Worm (Caenorhabditis elegans) whole organism, late embryonic: ENCODE measurements around the gene srr-4.

ENCODE experiments used
- C08G9.2 ChIP-seq: sonication (generic microtip); optimal IDR thresholded peaks from 2 replicates; lab custom pipeline; 2016; ENCODE audit warnings: mild to moderate bottlenecking, missing genetic modification characterization, moderate library complexity, missing compliant biosample characterization
- C38D4.7 ChIP-seq: fragments of 200-800 bp; sonication (Bioruptor generic); optimal IDR thresholded peaks from 2 replicates; lab custom pipeline; 2018; ENCODE audit warnings: mild to moderate bottlenecking, missing genetic modification characterization, moderate library complexity, missing compliant biosample characterization
- F13H6.1 ChIP-seq: sonication (generic microtip); optimal IDR thresholded peaks from 2 replicates; lab custom pipeline; 2016; ENCODE audit warnings: missing genetic modification characterization, missing compliant biosample characterization
- Y22D7AL.16 ChIP-seq: sonication (generic microtip); optimal IDR thresholded peaks from 2 replicates; lab custom pipeline; 2016; ENCODE audit warnings: missing genetic modification characterization, missing compliant biosample characterization
- ama-1 ChIP-seq: fragments of 150-350 bp; optimal IDR thresholded peaks from 2 replicates; lab custom pipeline; 2014
- ceh-14 ChIP-seq: sonication (generic microtip); optimal IDR thresholded peaks from 2 replicates; lab custom pipeline; 2016; ENCODE audit warnings: missing genotype, missing genetic modification characterization, missing compliant biosample characterization
- ceh-18 ChIP-seq: sonication (generic microtip); optimal IDR thresholded peaks from 2 replicates; lab custom pipeline; 2016; ENCODE audit warnings: missing genetic modification characterization, missing compliant biosample characterization
- ceh-19 ChIP-seq: fragments of 200-800 bp; sonication (Bioruptor generic); optimal IDR thresholded peaks from 2 replicates; lab custom pipeline; 2018; ENCODE audit warnings: mild to moderate bottlenecking, missing genetic modification characterization, missing compliant biosample characterization
- ceh-22 ChIP-seq: sonication (generic microtip); optimal IDR thresholded peaks from 2 replicates; lab custom pipeline; 2017; ENCODE audit warnings: missing biosample characterization, missing genetic modification characterization
- ceh-30 ChIP-seq: fragments of 150-350 bp; optimal IDR thresholded peaks from 2 replicates; lab custom pipeline; 2014; ENCODE audit warnings: missing biosample characterization, missing genetic modification characterization
- ceh-34 ChIP-seq: sonication (generic microtip); optimal IDR thresholded peaks from 2 replicates; lab custom pipeline; 2016; ENCODE audit warnings: mild to moderate bottlenecking, missing genetic modification characterization, missing compliant biosample characterization
- ceh-45 ChIP-seq: fragments of 200-800 bp; sonication (Bioruptor generic); IDR thresholded peaks from 2 replicates; pipeline ENCODE4 v1.3.6; 2022; ENCODE audit warnings: missing genetic modification reagents, missing genetic modification characterization, missing compliant biosample characterization
- ceh-6 ChIP-seq: fragments of 200-800 bp; sonication (Bioruptor generic); optimal IDR thresholded peaks from 2 replicates; lab custom pipeline; 2018; ENCODE audit warnings: mild to moderate bottlenecking, missing genetic modification characterization, missing compliant biosample characterization
- ceh-9 ChIP-seq: sonication (generic microtip); optimal IDR thresholded peaks from 2 replicates; lab custom pipeline; 2016; ENCODE audit warnings: mild to moderate bottlenecking, missing genetic modification characterization, inconsistent platforms, missing compliant biosample characterization
- che-1 ChIP-seq: sonication (generic microtip); optimal IDR thresholded peaks from 2 replicates; lab custom pipeline; 2016; ENCODE audit warnings: mild to moderate bottlenecking, missing genetic modification characterization, missing compliant biosample characterization
- dmd-4 ChIP-seq: sonication (generic microtip); optimal IDR thresholded peaks from 2 replicates; lab custom pipeline; 2016; ENCODE audit warnings: borderline replicate concordance, missing genetic modification characterization, missing compliant biosample characterization
- dve-1 ChIP-seq: sonication (generic microtip); optimal IDR thresholded peaks from 2 replicates; lab custom pipeline; 2017; ENCODE audit warnings: antibody characterized with exemption, mild to moderate bottlenecking, missing genetic modification characterization, missing compliant biosample characterization
- elt-2 ChIP-seq: sonication (generic microtip); optimal IDR thresholded peaks from 2 replicates; lab custom pipeline; 2016; ENCODE audit warnings: missing genetic modification reagents, missing genetic modification characterization, missing compliant biosample characterization
- ets-4 ChIP-seq: sonication (generic microtip); optimal IDR thresholded peaks from 2 replicates; lab custom pipeline; 2016; ENCODE audit warnings: missing genetic modification characterization, missing compliant biosample characterization
- fkh-10 ChIP-seq: fragments of 150-350 bp; optimal IDR thresholded peaks from 2 replicates; lab custom pipeline; 2014; ENCODE audit warnings: missing biosample characterization, missing genetic modification reagents, missing genetic modification characterization
- hlh-13 ChIP-seq: fragments of 200-800 bp; sonication (Bioruptor generic); optimal IDR thresholded peaks from 2 replicates; lab custom pipeline; 2018; ENCODE audit warnings: mild to moderate bottlenecking, missing genetic modification characterization, missing compliant biosample characterization
- hlh-15 ChIP-seq: sonication (generic microtip); optimal IDR thresholded peaks from 2 replicates; lab custom pipeline; 2016; ENCODE audit warnings: missing genetic modification characterization, missing compliant biosample characterization
- hlh-6 ChIP-seq: sonication (generic microtip); optimal IDR thresholded peaks from 2 replicates; lab custom pipeline; 2016; ENCODE audit warnings: missing genotype, missing genetic modification characterization, missing compliant biosample characterization
- hlh-8 ChIP-seq: sonication (generic microtip); optimal IDR thresholded peaks from 2 replicates; lab custom pipeline; 2016; ENCODE audit warnings: missing genotype, missing genetic modification characterization, missing compliant biosample characterization
- lim-6 ChIP-seq: sonication (generic microtip); optimal IDR thresholded peaks from 2 replicates; lab custom pipeline; 2016; ENCODE audit warnings: missing genetic modification characterization, missing compliant biosample characterization
- lin-11 ChIP-seq: fragments of 200-800 bp; sonication (Bioruptor generic); optimal IDR thresholded peaks from 2 replicates; lab custom pipeline; 2018; ENCODE audit warnings: mild to moderate bottlenecking, missing genetic modification characterization, missing compliant biosample characterization
- mec-3 ChIP-seq: sonication (generic microtip); optimal IDR thresholded peaks from 2 replicates; lab custom pipeline; 2016; ENCODE audit warnings: borderline replicate concordance, missing genetic modification characterization, missing compliant biosample characterization
- nhr-232 ChIP-seq: sonication (generic microtip); optimal IDR thresholded peaks from 2 replicates; lab custom pipeline; 2016; ENCODE audit warnings: missing genetic modification characterization, missing compliant biosample characterization
- npax-4 ChIP-seq: sonication (generic microtip); optimal IDR thresholded peaks from 2 replicates; lab custom pipeline; 2016; ENCODE audit warnings: missing genetic modification characterization, missing compliant biosample characterization
- odd-2 ChIP-seq: sonication (generic microtip); optimal IDR thresholded peaks from 2 replicates; lab custom pipeline; 2017; ENCODE audit warnings: antibody characterized with exemption, mild to moderate bottlenecking, missing genetic modification characterization, missing compliant biosample characterization
- pag-3 ChIP-seq: sonication (generic microtip); optimal IDR thresholded peaks from 2 replicates; lab custom pipeline; 2016; ENCODE audit warnings: missing compliant biosample characterization, missing genetic modification characterization, borderline replicate concordance
- pat-9 ChIP-seq: fragments of 200-800 bp; sonication (Bioruptor generic); optimal IDR thresholded peaks from 2 replicates; lab custom pipeline; 2018; ENCODE audit warnings: mild to moderate bottlenecking, missing genetic modification characterization, moderate library complexity, missing compliant biosample characterization
- pha-2 ChIP-seq: sonication (generic microtip); optimal IDR thresholded peaks from 2 replicates; lab custom pipeline; 2017; ENCODE audit warnings: mild to moderate bottlenecking, missing genetic modification characterization, missing compliant biosample characterization
- syd-9 ChIP-seq: sonication (generic microtip); optimal IDR thresholded peaks from 2 replicates; lab custom pipeline; 2016; ENCODE audit warnings: mild to moderate bottlenecking, missing genetic modification characterization, moderate library complexity, missing compliant biosample characterization
- tbx-2 ChIP-seq: sonication (generic microtip); optimal IDR thresholded peaks from 2 replicates; lab custom pipeline; 2016; ENCODE audit warnings: missing genetic modification characterization, missing compliant biosample characterization
- ttx-3 ChIP-seq: sonication (generic microtip); optimal IDR thresholded peaks from 2 replicates; lab custom pipeline; 2016; ENCODE audit warnings: missing genetic modification reagents, missing genetic modification characterization, missing compliant biosample characterization
- unc-3 ChIP-seq, 2 experiments: fragments of 200-800 bp in 1 of 2; sonication (Bioruptor generic) in 1 of 2; sonication (generic microtip) in 1 of 2; conservative IDR thresholded peaks in 1 of 2; optimal IDR thresholded peaks in 1 of 2; 2 replicates each; pipeline versions ENCODE4 v1.3.6 to Lab custom; 2016 to 2022; ENCODE audit warnings: missing compliant biosample characterization in 2 of 2, missing genetic modification characterization in 2 of 2, missing genetic modification reagents in 1 of 2
- unc-55 ChIP-seq: sonication (generic microtip); optimal IDR thresholded peaks from 2 replicates; lab custom pipeline; 2017; ENCODE audit warnings: missing biosample characterization, missing genetic modification reagents, missing genetic modification characterization
- unc-86 ChIP-seq: sonication (generic microtip); optimal IDR thresholded peaks from 2 replicates; lab custom pipeline; 2016; ENCODE audit warnings: missing genetic modification characterization, missing compliant biosample characterization

srr-4 gene

ce11 chrV:5018810-5019274 is at the start of gene srr-4:
Gene srr-4, plus strand, starts transcription at chrV:5019224.
- TF ChIP-seq ceh-22 (tag; lab: Kevin White, UChicago): no peak

- TF ChIP-seq nhr-232 (tag; lab: Kevin White, UChicago): no peak
- TF ChIP-seq ama-1 (lab: Kevin White, UChicago): no peak
- TF ChIP-seq pag-3 (tag; lab: Kevin White, UChicago): no peak
- no peak for TF ChIP-seq ceh-22 (tag; lab: Kevin White, UChicago)
- no peak for TF ChIP-seq mec-3
- no peak for TF ChIP-seq ceh-45 (GFP tag; lab: Robert Waterston, UW)
- TF ChIP-seq unc-55: no peak
Measured at ce11 chrV:4969503-4969902, 49.5 kb upstream of the srr-4 start.

- TF ChIP-seq pat-9 (tag; lab: Kevin White, UChicago) (no peak), C08G9.2 (tag; lab: Kevin White, UChicago) (no peak), ceh-30 (tag; lab: Kevin White, UChicago) (no peak), ets-4 (tag; lab: Kevin White, UChicago) (no peak), elt-2 (no peak), dve-1 (no peak), C38D4.7 (GFP tag; lab: Kevin White, UChicago) (no peak), unc-3 (GFP tag; conservative IDR thresholded peaks at IDR 0.05; lab: Robert Waterston, UW) (no peak), unc-3 (tag; optimal IDR thresholded peaks at IDR 0.05; lab: Kevin White, UChicago) (no peak), Y22D7AL.16 (tag; lab: Kevin White, UChicago) (no peak), npax-4 (no peak), ceh-18 (tag; lab: Kevin White, UChicago) (no peak), ceh-14 (tag; lab: Kevin White, UChicago) (no peak), ceh-19 (GFP tag; lab: Kevin White, UChicago) (no peak)
Measured at ce11 chrV:4972943-4973342, 46.1 kb upstream of the srr-4 start, which contains the start of gene srsx-9. Gene srsx-9, minus strand, starts transcription at chrV:4973043.

DNA sequence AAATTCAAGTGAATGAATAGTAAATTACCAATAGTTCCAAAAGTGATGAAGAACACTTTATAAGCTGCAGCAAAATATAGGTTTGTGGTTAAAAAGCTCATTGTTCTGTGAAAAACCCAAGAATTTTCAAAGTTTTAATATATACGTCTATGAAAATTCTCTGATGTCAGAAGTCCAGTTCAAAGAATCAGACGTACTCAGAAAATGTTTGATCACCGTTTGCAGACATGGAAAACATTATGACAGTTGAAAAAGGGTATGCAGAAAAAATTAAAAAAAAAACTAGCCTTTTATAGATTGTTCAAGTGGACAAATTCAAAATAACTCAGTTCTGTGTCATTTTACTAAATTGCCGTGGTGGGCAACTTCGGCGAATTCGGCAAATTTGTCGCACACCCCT is 44.3 kb upstream of the srr-4 start, which contains the start of gene srsx-10:
Gene srsx-10, minus strand, starts transcription at position 101 of the 400 bp plus-strand sequence.
- TF ChIP-seq ceh-34 (tag; lab: Kevin White, UChicago) (no peak), hlh-6 (tag; lab: Kevin White, UChicago) (no peak), lin-11 (tag; lab: Kevin White, UChicago) (no peak), nhr-232 (tag; lab: Kevin White, UChicago) (no peak), unc-3 (GFP tag; conservative IDR thresholded peaks at IDR 0.05; lab: Robert Waterston, UW) (no peak), unc-3 (tag; optimal IDR thresholded peaks at IDR 0.05; lab: Kevin White, UChicago) (no peak), syd-9 (no peak), hlh-15 (tag; lab: Kevin White, UChicago) (no peak), ceh-30 (tag; lab: Kevin White, UChicago) (no peak), hlh-13 (GFP tag; lab: Kevin White, UChicago) (no peak), pha-2 (no peak), unc-86 (tag; lab: Kevin White, UChicago) (no peak), dmd-4 (tag; lab: Kevin White, UChicago) (no peak), fkh-10 (GFP tag; lab: Kevin White, UChicago) (no peak), odd-2 (no peak), che-1 (no peak), ttx-3 (tag; lab: Kevin White, UChicago) (no peak), dve-1 (no peak), ceh-6 (GFP tag; lab: Kevin White, UChicago) (no peak)

- TF ChIP-seq tbx-2 (tag; lab: Kevin White, UChicago): no peak
- TF ChIP-seq unc-86 (tag; lab: Kevin White, UChicago): no peak
- TF ChIP-seq fkh-10 (GFP tag; lab: Kevin White, UChicago): no peak
- TF ChIP-seq ceh-45 (GFP tag; lab: Robert Waterston, UW): no peak
- no peak for TF ChIP-seq hlh-8 (tag; lab: Kevin White, UChicago)
- TF ChIP-seq pha-2: no peak
- no peak for TF ChIP-seq dmd-4 (tag; lab: Kevin White, UChicago)
- TF ChIP-seq F13H6.1: no peak
- TF ChIP-seq lim-6: no peak
- no peak for TF ChIP-seq ceh-9
- no peak for TF ChIP-seq unc-55
- no peak for TF ChIP-seq hlh-6 (tag; lab: Kevin White, UChicago)
Measured at ce11 chrV:4975140-4975539, 43.9 kb upstream of the srr-4 start, which contains the start of gene F26G5.1. Gene F26G5.1, plus strand, starts transcription at chrV:4975478.
